Worm (Caenorhabditis elegans) whole organism, late embryonic: ENCODE measurements around the gene ZK666.12.

ENCODE experiments used
- C08G9.2 ChIP-seq: sonication (generic microtip); optimal IDR thresholded peaks from 2 replicates; lab custom pipeline; 2016; ENCODE audit warnings: mild to moderate bottlenecking, missing genetic modification characterization, moderate library complexity, missing compliant biosample characterization
- C38D4.7 ChIP-seq: fragments of 200-800 bp; sonication (Bioruptor generic); optimal IDR thresholded peaks from 2 replicates; lab custom pipeline; 2018; ENCODE audit warnings: mild to moderate bottlenecking, missing genetic modification characterization, moderate library complexity, missing compliant biosample characterization
- F13H6.1 ChIP-seq: sonication (generic microtip); optimal IDR thresholded peaks from 2 replicates; lab custom pipeline; 2016; ENCODE audit warnings: missing genetic modification characterization, missing compliant biosample characterization
- K09A11.1 ChIP-seq: sonication (generic microtip); optimal IDR thresholded peaks from 2 replicates; lab custom pipeline; 2017; ENCODE audit warnings: antibody characterized with exemption, mild to moderate bottlenecking, missing genetic modification characterization, missing compliant biosample characterization; ENCODE audit not compliant: insufficient read depth
- ahr-1 ChIP-seq: sonication (generic microtip); optimal IDR thresholded peaks from 2 replicates; lab custom pipeline; 2016; ENCODE audit warnings: missing genetic modification characterization, missing compliant biosample characterization
- ceh-22 ChIP-seq: sonication (generic microtip); optimal IDR thresholded peaks from 2 replicates; lab custom pipeline; 2017; ENCODE audit warnings: missing biosample characterization, missing genetic modification characterization
- ceh-24 ChIP-seq: sonication (generic microtip); optimal IDR thresholded peaks from 2 replicates; lab custom pipeline; 2016; ENCODE audit warnings: mild to moderate bottlenecking, missing genetic modification characterization, missing compliant biosample characterization
- ceh-31 ChIP-seq: sonication (generic microtip); optimal IDR thresholded peaks from 2 replicates; lab custom pipeline; 2016; ENCODE audit warnings: missing genetic modification characterization, missing compliant biosample characterization
- ceh-45 ChIP-seq: fragments of 200-800 bp; sonication (Bioruptor generic); IDR thresholded peaks from 2 replicates; pipeline ENCODE4 v1.3.6; 2022; ENCODE audit warnings: missing genetic modification reagents, missing genetic modification characterization, missing compliant biosample characterization
- ceh-6 ChIP-seq: fragments of 200-800 bp; sonication (Bioruptor generic); optimal IDR thresholded peaks from 2 replicates; lab custom pipeline; 2018; ENCODE audit warnings: mild to moderate bottlenecking, missing genetic modification characterization, missing compliant biosample characterization
- ceh-9 ChIP-seq: sonication (generic microtip); optimal IDR thresholded peaks from 2 replicates; lab custom pipeline; 2016; ENCODE audit warnings: mild to moderate bottlenecking, missing genetic modification characterization, inconsistent platforms, missing compliant biosample characterization
- dmd-4 ChIP-seq: sonication (generic microtip); optimal IDR thresholded peaks from 2 replicates; lab custom pipeline; 2016; ENCODE audit warnings: borderline replicate concordance, missing genetic modification characterization, missing compliant biosample characterization
- dve-1 ChIP-seq: sonication (generic microtip); optimal IDR thresholded peaks from 2 replicates; lab custom pipeline; 2017; ENCODE audit warnings: antibody characterized with exemption, mild to moderate bottlenecking, missing genetic modification characterization, missing compliant biosample characterization
- elt-2 ChIP-seq: sonication (generic microtip); optimal IDR thresholded peaks from 2 replicates; lab custom pipeline; 2016; ENCODE audit warnings: missing genetic modification reagents, missing genetic modification characterization, missing compliant biosample characterization
- elt-4 ChIP-seq: sonication (generic microtip); optimal IDR thresholded peaks from 2 replicates; lab custom pipeline; 2016; ENCODE audit warnings: missing genetic modification characterization, missing compliant biosample characterization
- fax-1 ChIP-seq: sonication (generic microtip); optimal IDR thresholded peaks from 2 replicates; lab custom pipeline; 2016; ENCODE audit warnings: missing genotype, missing genetic modification characterization, missing compliant biosample characterization
- fkh-6 ChIP-seq: sonication (generic microtip); optimal IDR thresholded peaks from 2 replicates; lab custom pipeline; 2016; ENCODE audit warnings: missing genetic modification characterization, missing compliant biosample characterization
- gmeb-2 ChIP-seq: sonication (generic microtip); optimal IDR thresholded peaks from 2 replicates; lab custom pipeline; 2016; ENCODE audit warnings: missing genetic modification characterization, inconsistent platforms, missing compliant biosample characterization
- hlh-13 ChIP-seq: fragments of 200-800 bp; sonication (Bioruptor generic); optimal IDR thresholded peaks from 2 replicates; lab custom pipeline; 2018; ENCODE audit warnings: mild to moderate bottlenecking, missing genetic modification characterization, missing compliant biosample characterization
- lim-6 ChIP-seq: sonication (generic microtip); optimal IDR thresholded peaks from 2 replicates; lab custom pipeline; 2016; ENCODE audit warnings: missing genetic modification characterization, missing compliant biosample characterization
- madf-2 ChIP-seq: sonication (generic microtip); optimal IDR thresholded peaks from 2 replicates; lab custom pipeline; 2017; ENCODE audit warnings: missing genetic modification characterization, missing compliant biosample characterization
- nfya-1 ChIP-seq: sonication (generic microtip); optimal IDR thresholded peaks from 2 replicates; lab custom pipeline; 2017; ENCODE audit warnings: missing genetic modification characterization, mild to moderate bottlenecking, missing compliant biosample characterization, antibody characterized with exemption, moderate library complexity
- nhr-11 ChIP-seq: fragments of 150-350 bp; optimal IDR thresholded peaks from 2 replicates; lab custom pipeline; 2014; ENCODE audit warnings: missing biosample characterization, missing genetic modification characterization
- nhr-232 ChIP-seq: sonication (generic microtip); optimal IDR thresholded peaks from 2 replicates; lab custom pipeline; 2016; ENCODE audit warnings: missing genetic modification characterization, missing compliant biosample characterization
- npax-4 ChIP-seq: sonication (generic microtip); optimal IDR thresholded peaks from 2 replicates; lab custom pipeline; 2016; ENCODE audit warnings: missing genetic modification characterization, missing compliant biosample characterization
- odd-2 ChIP-seq: sonication (generic microtip); optimal IDR thresholded peaks from 2 replicates; lab custom pipeline; 2017; ENCODE audit warnings: antibody characterized with exemption, mild to moderate bottlenecking, missing genetic modification characterization, missing compliant biosample characterization
- pag-3 ChIP-seq: sonication (generic microtip); optimal IDR thresholded peaks from 2 replicates; lab custom pipeline; 2016; ENCODE audit warnings: missing compliant biosample characterization, missing genetic modification characterization, borderline replicate concordance
- pat-9 ChIP-seq: fragments of 200-800 bp; sonication (Bioruptor generic); optimal IDR thresholded peaks from 2 replicates; lab custom pipeline; 2018; ENCODE audit warnings: mild to moderate bottlenecking, missing genetic modification characterization, moderate library complexity, missing compliant biosample characterization
- pax-1 ChIP-seq: fragments of 150-350 bp; optimal IDR thresholded peaks from 2 replicates; lab custom pipeline; 2014; ENCODE audit warnings: missing biosample characterization, missing genetic modification characterization
- pha-2 ChIP-seq: sonication (generic microtip); optimal IDR thresholded peaks from 2 replicates; lab custom pipeline; 2017; ENCODE audit warnings: mild to moderate bottlenecking, missing genetic modification characterization, missing compliant biosample characterization
- pha-4 ChIP-seq: fragments of 150-350 bp; optimal IDR thresholded peaks from 2 replicates; lab custom pipeline; 2018; ENCODE audit warnings: missing biosample characterization, missing genetic modification reagents, missing genetic modification characterization
- pros-1 ChIP-seq: fragments of 150-350 bp; optimal IDR thresholded peaks from 2 replicates; lab custom pipeline; 2014; ENCODE audit warnings: missing biosample characterization, missing genetic modification reagents, missing genetic modification characterization
- rnt-1 ChIP-seq: sonication (generic microtip); optimal IDR thresholded peaks from 2 replicates; lab custom pipeline; 2016; ENCODE audit warnings: missing genetic modification characterization, missing compliant biosample characterization
- sox-2 ChIP-seq: fragments of 200-800 bp; sonication (Bioruptor generic); IDR thresholded peaks from 2 replicates; pipeline ENCODE4 v1.3.6; 2022; ENCODE audit warnings: missing genetic modification reagents, missing genetic modification characterization, missing compliant biosample characterization
- sox-4 ChIP-seq: sonication (generic microtip); optimal IDR thresholded peaks from 2 replicates; lab custom pipeline; 2017; ENCODE audit warnings: mild to moderate bottlenecking, missing genetic modification characterization, inconsistent platforms, missing compliant biosample characterization
- syd-9 ChIP-seq: sonication (generic microtip); optimal IDR thresholded peaks from 2 replicates; lab custom pipeline; 2016; ENCODE audit warnings: mild to moderate bottlenecking, missing genetic modification characterization, moderate library complexity, missing compliant biosample characterization
- tbx-2 ChIP-seq: sonication (generic microtip); optimal IDR thresholded peaks from 2 replicates; lab custom pipeline; 2016; ENCODE audit warnings: missing genetic modification characterization, missing compliant biosample characterization
- tbx-7 ChIP-seq: sonication (generic microtip); optimal IDR thresholded peaks from 2 replicates; lab custom pipeline; 2016; ENCODE audit warnings: missing genotype, missing genetic modification characterization, missing compliant biosample characterization
- ttx-3 ChIP-seq: sonication (generic microtip); optimal IDR thresholded peaks from 2 replicates; lab custom pipeline; 2016; ENCODE audit warnings: missing genetic modification reagents, missing genetic modification characterization, missing compliant biosample characterization
- unc-42 ChIP-seq: sonication (generic microtip); optimal IDR thresholded peaks from 2 replicates; lab custom pipeline; 2016; ENCODE audit warnings: missing genotype, missing genetic modification characterization, missing compliant biosample characterization
- unc-55 ChIP-seq: sonication (generic microtip); optimal IDR thresholded peaks from 2 replicates; lab custom pipeline; 2017; ENCODE audit warnings: missing biosample characterization, missing genetic modification reagents, missing genetic modification characterization
- unc-86 ChIP-seq: sonication (generic microtip); optimal IDR thresholded peaks from 2 replicates; lab custom pipeline; 2016; ENCODE audit warnings: missing genetic modification characterization, missing compliant biosample characterization
- zip-5 ChIP-seq: sonication (generic microtip); optimal IDR thresholded peaks from 2 replicates; lab custom pipeline; 2016; ENCODE audit warnings: missing genetic modification characterization, missing compliant biosample characterization
- ztf-16 ChIP-seq: sonication (generic microtip); optimal IDR thresholded peaks from 2 replicates; lab custom pipeline; 2017; ENCODE audit warnings: missing genetic modification characterization, missing compliant biosample characterization

The ZK666.12 gene

ce11 chrII:10541923-10542486 lies 46.0 kb downstream of the ZK666.12 start, which contains the start of gene pro-1 (continued):
- TF ChIP-seq lim-6 (tag; lab: Kevin White, UChicago): no peak
- TF ChIP-seq pax-1 (tag; lab: Kevin White, UChicago): peak; percentile 62
- TF ChIP-seq ahr-1 (tag; lab: Kevin White, UChicago): no peak
- TF ChIP-seq pha-2 (tag; lab: Kevin White, UChicago): no peak
- TF ChIP-seq ceh-9 (tag; lab: Kevin White, UChicago): no peak
- no peak for TF ChIP-seq fax-1 (tag; lab: Kevin White, UChicago)
- TF ChIP-seq ceh-22 (tag; lab: Kevin White, UChicago): no peak
- peak; percentile 43 for TF ChIP-seq elt-2 (tag; lab: Kevin White, UChicago)
- no peak for TF ChIP-seq pha-4 (tag; lab: Kevin White, UChicago)
- no peak for TF ChIP-seq fkh-6 (tag; lab: Kevin White, UChicago)
- TF ChIP-seq ztf-16 (tag; lab: Kevin White, UChicago): no peak
- TF ChIP-seq tbx-7 (tag; lab: Kevin White, UChicago): no peak
- TF ChIP-seq dmd-4 (tag; lab: Kevin White, UChicago): no peak
- TF ChIP-seq unc-55 (GFP tag; lab: Kevin White, UChicago): no peak
- TF ChIP-seq ttx-3: no peak
- TF ChIP-seq elt-4: no peak
- TF ChIP-seq unc-42 (tag; lab: Kevin White, UChicago): no peak
- TF ChIP-seq ceh-31 (tag; lab: Kevin White, UChicago): peak; percentile 14
- no peak for TF ChIP-seq hlh-13 (GFP tag; lab: Kevin White, UChicago)
- no peak for TF ChIP-seq nhr-232 (tag; lab: Kevin White, UChicago)
- TF ChIP-seq tbx-2: peak; percentile 17
- TF ChIP-seq odd-2 (tag; lab: Kevin White, UChicago): no peak
- no peak for TF ChIP-seq pros-1
- peak; percentile 45 for TF ChIP-seq gmeb-2
- TF ChIP-seq syd-9 (tag; lab: Kevin White, UChicago): no peak
- 0 out of 2 replicates have a peak, but pooled peaks have one; percentile 11 for TF ChIP-seq ceh-45 (GFP tag; lab: Robert Waterston, UW)
- no peak for TF ChIP-seq pat-9 (tag; lab: Kevin White, UChicago)
- no peak for TF ChIP-seq pag-3 (tag; lab: Kevin White, UChicago)
- no peak for TF ChIP-seq unc-86 (tag; lab: Kevin White, UChicago)
- no peak for TF ChIP-seq nhr-11 (tag; lab: Kevin White, UChicago)
- TF ChIP-seq dve-1 (tag; lab: Kevin White, UChicago): peak; percentile 19
- TF ChIP-seq K09A11.1 (tag; lab: Kevin White, UChicago): no peak
- TF ChIP-seq sox-4: no peak
- no peak for TF ChIP-seq C08G9.2 (tag; lab: Kevin White, UChicago)
- no peak for TF ChIP-seq ceh-6

ce11 chrII:10542654-10543456 lies 46.8 kb downstream of the ZK666.12 start:
- TF ChIP-seq sox-2 (GFP tag; lab: Robert Waterston, UW) (no peak), nhr-232 (tag; lab: Kevin White, UChicago) (no peak), hlh-13 (GFP tag; lab: Kevin White, UChicago) (no peak), madf-2 (tag; lab: Kevin White, UChicago) (no peak), ceh-24 (tag; lab: Kevin White, UChicago) (no peak), nfya-1 (tag; lab: Kevin White, UChicago) (no peak), sox-4 (no peak), pax-1 (tag; lab: Kevin White, UChicago) (no peak), zip-5 (tag; lab: Kevin White, UChicago) (no peak), unc-86 (tag; lab: Kevin White, UChicago) (no peak), F13H6.1 (tag; lab: Kevin White, UChicago) (no peak), unc-55 (GFP tag; lab: Kevin White, UChicago) (no peak), dmd-4 (tag; lab: Kevin White, UChicago) (no peak), C38D4.7 (GFP tag; lab: Kevin White, UChicago) (no peak), pag-3 (tag; lab: Kevin White, UChicago) (no peak), rnt-1 (tag; lab: Kevin White, UChicago) (no peak), npax-4 (tag; lab: Kevin White, UChicago) (no peak), pat-9 (tag; lab: Kevin White, UChicago) (no peak)
